Fruit fly (Drosophila melanogaster): Measurements from ENCODE around the gene smog.
A peak's percentile ranks its signal among the peaks of the same experiment; 100 is the strongest.

The smog gene

dm6 chr2L:4850356-4850755 is 2.3 kb upstream of the smog start, which contains the start of the genes mRpS2 and Mon1 (continued):
- TF ChIP-seq psq (GFP tag; optimal IDR thresholded peaks at IDR 0.05), result peak; percentile 86
- peak; percentile 95 for TF ChIP-seq CG4424 (GFP tag; optimal IDR thresholded peaks at IDR 0.05)
- peak; percentile 88 for TF ChIP-seq CG15601 (tag; optimal IDR thresholded peaks at IDR 0.05)
- TF ChIP-seq CG8359 (GFP tag; optimal IDR thresholded peaks at IDR 0.05; ENCODE audit: borderline replicate concordance), result peak; percentile 71
- no peak for TF ChIP-seq Vsx1 (GFP tag; optimal IDR thresholded peaks at IDR 0.05)
- TF ChIP-seq gsb (GFP tag; IDR thresholded peaks at IDR 0.05), result peak; percentile 95
- TF ChIP-seq ara (GFP tag; IDR thresholded peaks at IDR 0.05), result peak; percentile 96
- TF ChIP-seq E2f1 (GFP tag; IDR thresholded peaks at IDR 0.05), result peak; percentile 98
- peak; percentile 44 for TF ChIP-seq pzg (GFP tag; optimal IDR thresholded peaks at IDR 0.05)
- peak; percentile 98 for TF ChIP-seq stc (GFP tag; IDR thresholded peaks at IDR 0.05)
- peak; percentile 61 for TF ChIP-seq CG6654 (GFP tag; optimal IDR thresholded peaks at IDR 0.05)
- no peak for TF ChIP-seq hb (GFP tag; IDR thresholded peaks at IDR 0.05; ENCODE audit: partially characterized antibody)
- no peak for TF ChIP-seq dan (GFP tag; IDR thresholded peaks at IDR 0.05)
- no peak for TF ChIP-seq Trl (optimal IDR thresholded peaks at IDR 0.05)
- TF ChIP-seq Trl (GFP tag; optimal IDR thresholded peaks at IDR 0.05), result peak; percentile 87
- peak; percentile 97 for TF ChIP-seq CG2678 (tag; optimal IDR thresholded peaks at IDR 0.05)
- TF ChIP-seq insv (GFP tag; optimal IDR thresholded peaks at IDR 0.05), result peak in 1 of 2 experiments; percentile 57
- TF ChIP-seq Taf1 (GFP tag; IDR thresholded peaks at IDR 0.05), result peak; percentile 92
- TF ChIP-seq dmrt99B (tag; optimal IDR thresholded peaks at IDR 0.05), result peak; percentile 94
- TF ChIP-seq NfI (GFP tag; optimal IDR thresholded peaks at IDR 0.05), result peak; percentile 95
- no peak for TF ChIP-seq Jarid2 (GFP tag; optimal IDR thresholded peaks at IDR 0.05)
- peak; percentile 94 for TF ChIP-seq CG13775 (GFP tag; optimal IDR thresholded peaks at IDR 0.05)
- TF ChIP-seq Elba2 (GFP tag; optimal IDR thresholded peaks at IDR 0.05), result peak; percentile 62
- peak; percentile 78 for TF ChIP-seq CG31388 (GFP tag; optimal IDR thresholded peaks at IDR 0.05)
- peak; percentile 91 for TF ChIP-seq CG10979 (tag; optimal IDR thresholded peaks at IDR 0.05)
- TF ChIP-seq CG6791 (GFP tag; IDR thresholded peaks at IDR 0.05; ENCODE audit: partially characterized antibody), result no peak
- peak; percentile 37 for TF ChIP-seq ac (GFP tag; optimal IDR thresholded peaks at IDR 0.05)
- TF ChIP-seq Myb (GFP tag; optimal IDR thresholded peaks at IDR 0.05), result peak; percentile 21
- TF ChIP-seq CG7963 (GFP tag; IDR thresholded peaks at IDR 0.05; ENCODE audit: partially characterized antibody), result no peak
- TF ChIP-seq CG15269 (tag; optimal IDR thresholded peaks at IDR 0.05), result peak; percentile 96
- peak; percentile 10 for TF ChIP-seq Dp (GFP tag; optimal IDR thresholded peaks at IDR 0.05)
- peak; percentile 90 for TF ChIP-seq Sox100B (GFP tag; optimal IDR thresholded peaks at IDR 0.05)
- TF ChIP-seq CkIIα-i1 (GFP tag; IDR thresholded peaks at IDR 0.05), result peak; percentile 67; the same call in 1 of the 2 replicates
- TF ChIP-seq cad (GFP tag; optimal IDR thresholded peaks at IDR 0.05), result no peak
- peak; percentile 59 for TF ChIP-seq CG1792 (GFP tag; optimal IDR thresholded peaks at IDR 0.05)
- peak; percentile 94 for TF ChIP-seq tap (tag; optimal IDR thresholded peaks at IDR 0.05)
- TF ChIP-seq CG9817 (tag; optimal IDR thresholded peaks at IDR 0.05), result peak; percentile 94
- peak; percentile 97 for TF ChIP-seq ase (GFP tag; IDR thresholded peaks at IDR 0.05)
- peak; percentile 85 for TF ChIP-seq ro (GFP tag; IDR thresholded peaks at IDR 0.05)
- TF ChIP-seq Hr3 (GFP tag; optimal IDR thresholded peaks at IDR 0.05), result peak; percentile 96
- peak; percentile 95 for TF ChIP-seq CG32772 (GFP tag; IDR thresholded peaks at IDR 0.05)
- TF ChIP-seq B-H1 (GFP tag; IDR thresholded peaks at IDR 0.05), result peak; percentile 96
- peak; percentile 73 for TF ChIP-seq Dad (GFP tag; optimal IDR thresholded peaks at IDR 0.05)
- TF ChIP-seq CG3065 (GFP tag; optimal IDR thresholded peaks at IDR 0.05), result peak; percentile 81
- peak; percentile 91 for TF ChIP-seq cwo (GFP tag; optimal IDR thresholded peaks at IDR 0.05)
- TF ChIP-seq trh (GFP tag; optimal IDR thresholded peaks at IDR 0.05), result peak; percentile 84
- peak in 1 of 3 experiments; percentile 94 for TF ChIP-seq lola (GFP tag; optimal IDR thresholded peaks at IDR 0.05)
- peak; percentile 34 for TF ChIP-seq luna (GFP tag; optimal IDR thresholded peaks at IDR 0.05)
- peak; percentile 61 for TF ChIP-seq ftz-f1 (GFP tag; optimal IDR thresholded peaks at IDR 0.05)
- peak; percentile 97 for TF ChIP-seq CG11456 (GFP tag; IDR thresholded peaks at IDR 0.05)
- peak; percentile 99 for TF ChIP-seq CG31441 (GFP tag; IDR thresholded peaks at IDR 0.05)
